Worm (Caenorhabditis elegans) whole organism, mixed stage, embryonic: ENCODE results near the gene Y119D3B.14.

Experiments used
- M03D4.4 ChIP-seq: sonication (generic microtip); optimal IDR thresholded peaks from 2 replicates; lab custom pipeline; 2017; ENCODE audit warnings: mild to moderate bottlenecking, missing genetic modification characterization, missing compliant biosample characterization
- bed-3 ChIP-seq: fragments of 200-800 bp; sonication (Bioruptor generic); optimal IDR thresholded peaks from 3 replicates; lab custom pipeline; 2018; ENCODE audit warnings: mild to moderate bottlenecking, missing genetic modification characterization, moderate library complexity, missing compliant biosample characterization
- ceh-83 ChIP-seq: fragments of 200-800 bp; sonication (Bioruptor generic); optimal IDR thresholded peaks from 2 replicates; lab custom pipeline; 2018; ENCODE audit warnings: mild to moderate bottlenecking, missing genetic modification characterization, missing compliant biosample characterization
- ces-1 ChIP-seq: fragments of 150-350 bp; optimal IDR thresholded peaks from 2 replicates; lab custom pipeline; 2014; ENCODE audit warnings: missing biosample characterization, missing genetic modification reagents, missing genetic modification characterization
- cnd-1 ChIP-seq: fragments of 200-800 bp; sonication (Bioruptor generic); optimal IDR thresholded peaks from 2 replicates; lab custom pipeline; 2018; ENCODE audit warnings: mild to moderate bottlenecking, missing genetic modification characterization, missing compliant biosample characterization
- drap-1 ChIP-seq: fragments of 200-800 bp; sonication (Bioruptor generic); optimal IDR thresholded peaks from 3 replicates; lab custom pipeline; 2018; ENCODE audit warnings: mild to moderate bottlenecking, missing genetic modification characterization, missing compliant biosample characterization
- elt-1 ChIP-seq: sonication (generic microtip); optimal IDR thresholded peaks from 2 replicates; lab custom pipeline; 2017; ENCODE audit warnings: missing genetic modification characterization, mild to moderate bottlenecking, missing compliant biosample characterization, antibody characterized with exemption, moderate library complexity, borderline replicate concordance; ENCODE audit not compliant: insufficient read depth
- elt-3 ChIP-seq: fragments of 150-350 bp; optimal IDR thresholded peaks from 2 replicates; lab custom pipeline; 2014; ENCODE audit warnings: missing biosample characterization, missing genetic modification characterization
- flh-1 ChIP-seq: fragments of 200-800 bp; sonication (Bioruptor generic); optimal IDR thresholded peaks from 2 replicates; lab custom pipeline; 2018; ENCODE audit warnings: mild to moderate bottlenecking, missing genetic modification characterization, moderate library complexity, missing compliant biosample characterization
- ham-2 ChIP-seq: fragments of 200-800 bp; sonication (Bioruptor generic); optimal IDR thresholded peaks from 2 replicates; lab custom pipeline; 2018; ENCODE audit warnings: mild to moderate bottlenecking, missing genetic modification characterization, missing compliant biosample characterization
- hlh-1 ChIP-seq: fragments of 150-350 bp; optimal IDR thresholded peaks from 2 replicates; lab custom pipeline; 2014; ENCODE audit warnings: missing biosample characterization, missing genetic modification reagents, missing genetic modification characterization
- lin-13 ChIP-seq: fragments of 150-350 bp; optimal IDR thresholded peaks from 2 replicates; lab custom pipeline; 2014; ENCODE audit warnings: missing biosample characterization, missing genetic modification characterization
- lin-32 ChIP-seq: fragments of 200-800 bp; sonication (Bioruptor generic); optimal IDR thresholded peaks from 2 replicates; lab custom pipeline; 2018; ENCODE audit warnings: mild to moderate bottlenecking, missing genetic modification characterization, missing compliant biosample characterization
- mab-5 ChIP-seq: fragments of 150-350 bp; optimal IDR thresholded peaks from 2 replicates; lab custom pipeline; 2014; ENCODE audit warnings: missing biosample characterization, missing genetic modification characterization
- mep-1 ChIP-seq: fragments of 150-350 bp; optimal IDR thresholded peaks from 2 replicates; lab custom pipeline; 2017; ENCODE audit warnings: missing biosample characterization, missing genetic modification reagents, missing genetic modification characterization, inconsistent platforms
- nhr-2 ChIP-seq: fragments of 150-350 bp; optimal IDR thresholded peaks from 2 replicates; lab custom pipeline; 2014; ENCODE audit warnings: missing biosample characterization, missing genetic modification characterization
- nhr-237 ChIP-seq: fragments of 150-350 bp; optimal IDR thresholded peaks from 2 replicates; lab custom pipeline; 2014; ENCODE audit warnings: missing biosample characterization, missing genetic modification characterization
- nhr-28 ChIP-seq: fragments of 150-350 bp; optimal IDR thresholded peaks from 2 replicates; lab custom pipeline; 2014; ENCODE audit warnings: missing biosample characterization, missing genetic modification characterization
- nhr-76 ChIP-seq: sonication (generic microtip); optimal IDR thresholded peaks from 2 replicates; lab custom pipeline; 2017; ENCODE audit warnings: missing biosample characterization, missing genetic modification characterization
- pha-4 ChIP-seq: fragments of 150-350 bp; optimal IDR thresholded peaks from 2 replicates; lab custom pipeline; 2018; ENCODE audit warnings: missing biosample characterization, missing genetic modification reagents, missing genetic modification characterization
- sem-2 ChIP-seq: fragments of 200-800 bp; sonication (Bioruptor generic); optimal IDR thresholded peaks from 2 replicates; lab custom pipeline; 2018; ENCODE audit warnings: mild to moderate bottlenecking, missing genetic modification characterization, missing compliant biosample characterization
- snpc-4 ChIP-seq: fragments of 150-350 bp; optimal IDR thresholded peaks from 2 replicates; lab custom pipeline; 2014; ENCODE audit warnings: missing biosample characterization, missing genetic modification characterization
- sptf-1 ChIP-seq: sonication (generic microtip); optimal IDR thresholded peaks from 2 replicates; lab custom pipeline; 2017; ENCODE audit warnings: mild to moderate bottlenecking, missing genetic modification characterization, moderate library complexity, missing compliant biosample characterization
- tbx-8 ChIP-seq: fragments of 200-800 bp; sonication (Bioruptor generic); optimal IDR thresholded peaks from 2 replicates; lab custom pipeline; 2018; ENCODE audit warnings: mild to moderate bottlenecking, missing genetic modification characterization, moderate library complexity, missing compliant biosample characterization
- unc-120 ChIP-seq: sonication (generic microtip); optimal IDR thresholded peaks from 2 replicates; lab custom pipeline; 2017; ENCODE audit warnings: missing genetic modification characterization, missing compliant biosample characterization; ENCODE audit not compliant: poor library complexity, severe bottlenecking
- unc-39 ChIP-seq: fragments of 150-350 bp; optimal IDR thresholded peaks from 2 replicates; lab custom pipeline; 2014; ENCODE audit warnings: missing biosample characterization, missing genetic modification characterization
- unc-62 ChIP-seq: fragments of 150-350 bp; optimal IDR thresholded peaks from 2 replicates; lab custom pipeline; 2014; ENCODE audit warnings: missing biosample characterization, missing genetic modification reagents, missing genetic modification characterization
- ztf-11 ChIP-seq: fragments of 150-350 bp; optimal IDR thresholded peaks from 2 replicates; lab custom pipeline; 2014; ENCODE audit warnings: missing biosample characterization, missing genetic modification characterization

The Y119D3B.14 gene

DNA sequence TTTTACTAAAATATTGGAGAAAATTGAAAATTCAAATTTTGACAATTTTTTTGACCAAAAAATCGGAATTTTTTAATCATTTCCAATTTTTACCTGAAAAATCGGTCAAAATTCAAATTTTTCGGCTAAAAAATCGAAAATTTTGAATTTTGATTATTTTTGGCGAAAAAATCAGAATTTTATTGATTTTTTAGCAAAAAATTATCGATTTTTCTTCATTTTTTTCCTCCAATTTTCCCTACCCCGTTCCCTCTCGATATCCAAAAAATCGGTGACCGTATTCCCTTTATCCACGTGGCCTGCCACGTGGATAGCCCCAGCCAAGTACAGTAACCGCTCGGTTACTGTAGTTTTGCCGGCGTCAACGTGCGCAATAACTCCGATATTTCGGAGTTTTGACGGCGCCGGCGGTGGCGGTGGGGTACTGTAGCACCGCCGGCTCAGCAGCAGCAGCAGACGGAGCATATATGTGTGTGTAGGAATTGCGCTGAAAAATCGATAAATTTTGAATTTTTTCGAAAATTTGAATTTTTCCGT lies at the start of gene Y119D3B.14:
TSS of gene Y119D3B.14 (minus strand) at position 487 of the 537 bp plus-strand sequence.
- no peak for TF ChIP-seq ces-1 (GFP tag; lab: Kevin White, UChicago)
- TF ChIP-seq bed-3 (GFP tag; lab: Kevin White, UChicago) = no peak
- no peak for TF ChIP-seq elt-3 (tag; lab: Kevin White, UChicago)
- no peak for TF ChIP-seq tbx-8 (GFP tag; lab: Kevin White, UChicago)
- TF ChIP-seq sem-2 = no peak

DNA sequence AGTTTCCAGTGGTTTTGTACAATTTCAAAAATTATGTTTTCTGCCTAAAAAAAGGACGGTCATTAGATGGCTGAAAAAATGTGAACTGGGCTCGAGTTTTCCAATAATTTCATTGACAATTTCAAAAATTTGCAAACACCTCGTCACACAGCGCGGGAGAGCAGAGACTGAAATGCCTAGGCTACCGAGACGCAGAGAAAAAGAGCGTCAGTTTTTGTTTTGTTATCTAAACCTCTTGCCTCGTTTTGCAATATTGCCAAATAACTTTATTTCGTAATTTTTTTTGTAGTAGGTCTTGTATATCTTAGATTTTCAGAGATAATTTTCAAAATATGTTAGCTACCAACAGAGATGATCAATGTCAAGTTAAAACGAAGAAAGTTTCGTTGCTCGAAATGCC lies 49.6 kb upstream of the Y119D3B.14 start, which contains the start of gene fbxa-63:
TSS of gene fbxa-63 (plus strand) at position 310 of the 400 bp plus-strand sequence.
- TF ChIP-seq ces-1 (GFP tag; lab: Kevin White, UChicago) = peak; percentile 11
- TF ChIP-seq pha-4 (tag; lab: Kevin White, UChicago) = no peak

DNA sequence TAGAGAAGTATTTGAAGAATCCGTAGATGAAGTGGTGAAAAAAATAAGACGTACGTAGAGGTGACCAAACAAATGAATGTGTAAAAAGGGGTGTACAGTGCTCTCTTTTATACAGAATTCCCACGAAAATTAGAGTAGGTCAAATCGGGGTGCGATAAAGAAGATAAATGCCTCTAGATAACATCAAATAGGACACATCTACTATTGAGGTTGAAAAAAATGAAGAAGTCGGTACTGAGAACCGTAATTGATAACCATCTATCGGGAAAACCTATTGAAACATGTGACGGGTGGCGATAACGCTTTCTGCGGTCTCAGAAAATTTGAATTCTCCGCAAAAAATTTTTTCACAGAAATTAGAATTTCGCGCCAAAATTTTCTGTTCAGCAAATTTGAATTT lies 45.1 kb upstream of the Y119D3B.14 start, which contains the start of gene fbxa-61:
TSS of gene fbxa-61 (plus strand) at position 345 of the 400 bp plus-strand sequence.
- TF ChIP-seq tbx-8 (GFP tag; lab: Kevin White, UChicago) (no peak), elt-1 (tag; lab: Kevin White, UChicago) (peak; percentile 55)

DNA sequence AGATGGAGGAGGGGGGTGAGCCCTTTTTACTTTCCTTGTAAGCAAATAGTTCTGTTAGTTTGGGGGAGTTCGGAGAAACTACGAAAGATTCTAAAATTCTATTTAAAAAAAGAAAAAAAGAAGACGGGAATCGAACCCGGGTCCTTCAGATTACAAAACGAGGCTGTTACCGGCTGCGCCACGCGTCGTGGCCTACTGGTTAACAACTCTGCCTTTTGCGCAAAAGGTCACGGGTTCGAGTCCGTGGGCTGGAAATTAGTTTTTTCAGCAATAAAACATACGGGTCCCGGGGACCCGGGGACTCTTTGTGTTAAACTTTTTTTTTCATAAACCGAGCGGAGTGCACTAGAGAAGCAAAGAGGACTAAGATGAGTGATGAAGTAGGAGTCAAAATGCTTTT lies 37.6 kb upstream of the Y119D3B.14 start:
- TF ChIP-seq M03D4.4 (tag; lab: Kevin White, UChicago) = no peak
- TF ChIP-seq unc-120 = no peak
- TF ChIP-seq sptf-1 (tag; lab: Kevin White, UChicago) = no peak
- TF ChIP-seq ham-2 (GFP tag; lab: Kevin White, UChicago) = no peak
- TF ChIP-seq mep-1 (tag; lab: Kevin White, UChicago) = no peak
- TF ChIP-seq lin-32 = no peak
- no peak for TF ChIP-seq nhr-237 (tag; lab: Kevin White, UChicago)
- TF ChIP-seq pha-4 (tag; lab: Kevin White, UChicago) = no peak
- no peak for TF ChIP-seq snpc-4
- no peak for TF ChIP-seq drap-1 (GFP tag; lab: Kevin White, UChicago)
- TF ChIP-seq elt-3 (tag; lab: Kevin White, UChicago) = no peak
- TF ChIP-seq, all 35 proteins: peak for 0

DNA sequence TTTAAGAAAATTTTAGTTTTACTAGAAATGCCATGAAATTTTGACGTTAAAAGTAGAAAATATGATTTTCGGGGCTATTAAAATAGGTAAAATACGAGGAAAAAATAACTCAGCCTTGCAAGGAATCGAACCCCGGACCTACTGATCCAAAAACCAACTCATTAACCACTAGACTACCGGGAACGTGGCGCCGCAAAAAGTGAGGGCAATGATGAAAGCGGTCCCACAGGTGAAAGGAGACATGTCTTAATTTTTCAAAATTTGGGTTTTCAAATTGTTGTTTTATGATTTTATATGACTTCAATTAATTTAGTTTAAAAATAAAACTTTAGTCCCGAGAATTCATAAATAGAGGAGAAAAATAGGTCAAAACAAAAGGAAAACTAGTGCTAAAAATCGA lies 37.1 kb upstream of the Y119D3B.14 start:
- TF ChIP-seq nhr-2 = no peak
- TF ChIP-seq lin-32 = no peak
- TF ChIP-seq mep-1 (tag; lab: Kevin White, UChicago) = no peak
- no peak for TF ChIP-seq lin-13 (tag; lab: Kevin White, UChicago)
- no peak for TF ChIP-seq sem-2
- no peak for TF ChIP-seq nhr-237 (tag; lab: Kevin White, UChicago)
- no peak for TF ChIP-seq ceh-83 (GFP tag; lab: Kevin White, UChicago)
- TF ChIP-seq flh-1 (GFP tag; lab: Kevin White, UChicago) = no peak
- no peak for TF ChIP-seq snpc-4
- no peak for TF ChIP-seq unc-120
- TF ChIP-seq tbx-8 (GFP tag; lab: Kevin White, UChicago) = no peak

DNA sequence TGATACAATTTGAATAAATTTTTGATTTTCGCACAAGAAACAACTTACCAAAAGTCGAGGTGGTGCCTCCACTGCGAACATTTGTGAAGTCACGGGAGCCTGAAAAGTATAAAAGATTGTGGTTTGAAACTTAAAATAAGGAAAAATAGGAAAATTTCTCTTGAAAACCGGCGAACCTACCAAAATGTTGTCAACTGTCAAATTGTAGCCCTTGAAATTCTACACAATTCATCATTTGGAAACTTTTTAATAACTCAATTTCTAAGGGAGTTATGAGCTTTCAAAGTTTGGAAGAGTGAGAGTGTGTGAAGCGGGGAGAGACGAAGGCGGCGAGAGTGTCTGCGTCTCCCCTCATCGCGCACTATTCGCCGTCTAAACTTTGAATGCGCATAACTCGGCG lies 36.6 kb upstream of the Y119D3B.14 start, which contains the start of gene pes-4:
TSS of gene pes-4 (minus strand) at position 101 of the 400 bp plus-strand sequence.
- TF ChIP-seq elt-1 (tag; lab: Kevin White, UChicago) = no peak
- TF ChIP-seq ces-1 (GFP tag; lab: Kevin White, UChicago) = peak; percentile 27
- TF ChIP-seq, all 35 proteins: peak for 1

DNA sequence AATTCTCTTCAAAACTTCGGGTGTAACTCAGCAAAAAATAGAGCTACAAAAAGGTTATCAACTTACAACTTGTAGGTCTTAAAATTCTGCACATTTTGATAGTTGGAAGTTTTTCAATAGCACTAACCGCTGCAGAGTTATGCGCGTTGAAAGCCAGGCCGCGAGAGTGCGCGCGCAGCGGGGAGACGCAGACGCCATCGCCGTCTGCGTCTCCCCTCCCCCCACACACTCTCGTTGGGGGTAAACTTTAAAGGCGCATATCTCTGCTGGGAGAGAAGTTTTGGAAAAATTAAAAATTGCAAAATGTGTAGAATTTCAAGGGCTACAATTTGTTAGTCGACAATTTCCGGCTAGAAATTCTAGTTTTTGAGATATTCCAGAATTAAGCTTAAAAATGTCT lies 35.9 kb upstream of the Y119D3B.14 start:
- TF ChIP-seq tbx-8 (GFP tag; lab: Kevin White, UChicago) = no peak
- TF ChIP-seq unc-39 (tag; lab: Kevin White, UChicago) = no peak
- TF ChIP-seq mab-5 (tag; lab: Kevin White, UChicago) = no peak
- TF ChIP-seq nhr-28 (tag; lab: Kevin White, UChicago) = no peak
- TF ChIP-seq elt-1 (tag; lab: Kevin White, UChicago) = no peak
- no peak for TF ChIP-seq snpc-4
- TF ChIP-seq unc-120 = no peak
- no peak for TF ChIP-seq sem-2
- no peak for TF ChIP-seq nhr-237 (tag; lab: Kevin White, UChicago)
- no peak for TF ChIP-seq unc-62
- TF ChIP-seq nhr-76 = no peak
- TF ChIP-seq hlh-1 (tag; lab: Kevin White, UChicago) = no peak
- TF ChIP-seq elt-3 (tag; lab: Kevin White, UChicago) = no peak
- no peak for TF ChIP-seq ztf-11 (tag; lab: Kevin White, UChicago)
- TF ChIP-seq cnd-1 (tag; lab: Kevin White, UChicago) = no peak
- no peak for TF ChIP-seq ham-2 (GFP tag; lab: Kevin White, UChicago)
